Worm (Caenorhabditis elegans) whole organism, L1 larva: Measurements from ENCODE around the gene algn-12.

Source experiments
- C04F5.9 ChIP-seq: sonication (generic microtip); optimal IDR thresholded peaks from 2 replicates; lab custom pipeline; 2016; ENCODE audit warnings: missing genetic modification characterization, missing compliant biosample characterization
- Y116A8C.19 ChIP-seq: sonication (generic microtip); optimal IDR thresholded peaks from 2 replicates; lab custom pipeline; 2016; ENCODE audit warnings: missing compliant biosample characterization, missing genetic modification characterization, borderline replicate concordance
- aha-1 ChIP-seq: fragments of 150-350 bp; optimal IDR thresholded peaks from 2 replicates; lab custom pipeline; 2014; ENCODE audit warnings: missing biosample characterization, missing genetic modification characterization
- alr-1 ChIP-seq: fragments of 200-800 bp; sonication (Bioruptor generic); optimal IDR thresholded peaks from 2 replicates; lab custom pipeline; 2018; ENCODE audit warnings: borderline replicate concordance, mild to moderate bottlenecking, missing genetic modification characterization, missing compliant biosample characterization
- blmp-1 ChIP-seq: fragments of 150-350 bp; optimal IDR thresholded peaks from 2 replicates; lab custom pipeline; 2014; ENCODE audit warnings: missing biosample characterization, missing genetic modification characterization
- ceh-8 ChIP-seq: fragments of 200-800 bp; sonication (Bioruptor generic); optimal IDR thresholded peaks from 2 replicates; lab custom pipeline; 2018; ENCODE audit warnings: mild to moderate bottlenecking, missing genetic modification characterization, moderate library complexity, missing compliant biosample characterization
- efl-1 ChIP-seq, 4 experiments: fragments of 150-350 bp; optimal IDR thresholded peaks in 3 of 4; peaks in 1 of 4; 1 replicate in 1 of 4; 2 replicates in 3 of 4; lab custom pipeline; 2014; ENCODE audit warnings: missing biosample characterization in 2 of 4, missing genetic modification characterization in 2 of 4, missing genetic modification reagents in 2 of 4
- efl-3 ChIP-seq: fragments of 200-800 bp; sonication (Bioruptor generic); optimal IDR thresholded peaks from 2 replicates; lab custom pipeline; 2018; ENCODE audit warnings: mild to moderate bottlenecking, missing genetic modification characterization, missing compliant biosample characterization
- egl-13 ChIP-seq: sonication (generic microtip); optimal IDR thresholded peaks from 2 replicates; lab custom pipeline; 2016; ENCODE audit warnings: missing genotype, missing genetic modification reagents, missing genetic modification characterization, missing compliant biosample characterization
- elt-2 ChIP-seq: sonication (generic microtip); optimal IDR thresholded peaks from 2 replicates; lab custom pipeline; 2016; ENCODE audit warnings: missing genetic modification characterization, mild to moderate bottlenecking, inconsistent platforms, missing compliant biosample characterization, missing genetic modification reagents
- elt-3 ChIP-seq, 6 experiments: fragments of 150-350 bp in 1 of 6; sonication (generic microtip); optimal IDR thresholded peaks; 2 replicates each; lab custom pipeline; 2017 to 2018; ENCODE audit warnings: missing biosample characterization in 6 of 6, missing genetic modification characterization in 6 of 6, inconsistent platforms in 1 of 6
- ets-5 ChIP-seq: fragments of 200-800 bp; sonication (Bioruptor generic); IDR thresholded peaks from 2 replicates; pipeline ENCODE4 v1.3.6; 2022; ENCODE audit warnings: missing genetic modification characterization, missing compliant biosample characterization
- fkh-8 ChIP-seq: sonication (generic microtip); optimal IDR thresholded peaks from 2 replicates; lab custom pipeline; 2016; ENCODE audit warnings: mild to moderate bottlenecking, missing genetic modification characterization, missing compliant biosample characterization
- fos-1 ChIP-seq: fragments of 150-350 bp; optimal IDR thresholded peaks from 2 replicates; lab custom pipeline; 2014; ENCODE audit warnings: missing biosample characterization, missing genetic modification characterization
- grh-1 ChIP-seq: fragments of 200-800 bp; sonication (Bioruptor generic); IDR thresholded peaks from 2 replicates; pipeline ENCODE4 v1.3.6; 2022; ENCODE audit warnings: missing genetic modification reagents, missing genetic modification characterization, missing compliant biosample characterization
- hlh-4 ChIP-seq: sonication (generic microtip); optimal IDR thresholded peaks from 2 replicates; lab custom pipeline; 2016; ENCODE audit warnings: mild to moderate bottlenecking, missing genetic modification characterization, missing compliant biosample characterization
- hpl-2 ChIP-seq: fragments of 150-350 bp; optimal IDR thresholded peaks from 2 replicates; lab custom pipeline; 2014; ENCODE audit warnings: missing biosample characterization, missing genetic modification reagents, missing genetic modification characterization
- lin-13 ChIP-seq: fragments of 150-350 bp; optimal IDR thresholded peaks from 2 replicates; lab custom pipeline; 2014; ENCODE audit warnings: missing biosample characterization, missing genetic modification reagents, missing genetic modification characterization
- lin-14 ChIP-seq: fragments of 200-800 bp; sonication (Bioruptor generic); optimal IDR thresholded peaks from 2 replicates; lab custom pipeline; 2018; ENCODE audit warnings: mild to moderate bottlenecking, missing genetic modification characterization, moderate library complexity, missing compliant biosample characterization
- lin-15B ChIP-seq: fragments of 150-350 bp; sonication (generic microtip); optimal IDR thresholded peaks from 3 replicates; lab custom pipeline; 2014; ENCODE audit warnings: missing biosample characterization, missing genetic modification characterization
- lir-3 ChIP-seq: sonication (generic microtip); optimal IDR thresholded peaks from 2 replicates; lab custom pipeline; 2016; ENCODE audit warnings: mild to moderate bottlenecking, missing genetic modification characterization, moderate library complexity, missing compliant biosample characterization; ENCODE audit not compliant: poor library complexity
- lsy-2 ChIP-seq, 2 experiments: fragments of 150-350 bp; optimal IDR thresholded peaks; 2 replicates each; lab custom pipeline; 2014; ENCODE audit warnings: missing biosample characterization in 2 of 2, missing genetic modification characterization in 2 of 2
- mab-9 ChIP-seq: fragments of 200-800 bp; sonication (Bioruptor generic); IDR thresholded peaks from 2 replicates; pipeline ENCODE4 v1.3.6; 2022; ENCODE audit warnings: missing genetic modification reagents, missing genetic modification characterization, missing compliant biosample characterization
- mdl-1 ChIP-seq, 2 experiments: fragments of 150-350 bp; optimal IDR thresholded peaks; 2 replicates each; lab custom pipeline; 2014 to 2017; ENCODE audit warnings: missing biosample characterization in 2 of 2, missing genetic modification characterization in 2 of 2, inconsistent platforms in 1 of 2
- nhr-20 ChIP-seq: sonication (generic microtip); optimal IDR thresholded peaks from 2 replicates; lab custom pipeline; 2016; ENCODE audit warnings: mild to moderate bottlenecking, missing genetic modification characterization, missing compliant biosample characterization
- nhr-71 ChIP-seq: sonication (generic microtip); optimal IDR thresholded peaks from 2 replicates; lab custom pipeline; 2016; ENCODE audit warnings: mild to moderate bottlenecking, missing genetic modification characterization, moderate library complexity, missing compliant biosample characterization
- nhr-76 ChIP-seq: sonication (generic microtip); optimal IDR thresholded peaks from 2 replicates; lab custom pipeline; 2017; ENCODE audit warnings: missing biosample characterization, missing genetic modification characterization
- nhr-84 ChIP-seq: sonication (generic microtip); optimal IDR thresholded peaks from 2 replicates; lab custom pipeline; 2017; ENCODE audit warnings: missing biosample characterization, missing genetic modification characterization
- nhr-85 ChIP-seq: sonication (generic microtip); peaks from one replicate; lab custom pipeline; 2016; ENCODE audit warnings: missing genetic modification characterization, inconsistent platforms, missing compliant biosample characterization
- pag-3 ChIP-seq: sonication (generic microtip); optimal IDR thresholded peaks from 2 replicates; lab custom pipeline; 2017; ENCODE audit warnings: missing genetic modification characterization, mild to moderate bottlenecking, missing compliant biosample characterization, antibody characterized with exemption, borderline replicate concordance; ENCODE audit not compliant: insufficient read depth
- pqm-1 ChIP-seq: sonication (generic microtip); optimal IDR thresholded peaks from 3 replicates; lab custom pipeline; 2017; ENCODE audit warnings: missing biosample characterization, missing genetic modification characterization
- rnt-1 ChIP-seq: sonication (generic microtip); optimal IDR thresholded peaks from 2 replicates; lab custom pipeline; 2016; ENCODE audit warnings: mild to moderate bottlenecking, missing genetic modification characterization, moderate library complexity, missing compliant biosample characterization
- skn-1 ChIP-seq: fragments of 150-350 bp; optimal IDR thresholded peaks from 2 replicates; lab custom pipeline; 2014; ENCODE audit warnings: missing biosample characterization, missing genetic modification characterization
- snpc-4 ChIP-seq: fragments of 150-350 bp; optimal IDR thresholded peaks from 2 replicates; lab custom pipeline; 2014; ENCODE audit warnings: missing biosample characterization, missing genetic modification characterization
- snu-23 ChIP-seq: sonication (generic microtip); optimal IDR thresholded peaks from 2 replicates; lab custom pipeline; 2016; ENCODE audit warnings: missing genetic modification characterization, missing compliant biosample characterization
- sox-4 ChIP-seq: sonication (generic microtip); optimal IDR thresholded peaks from 2 replicates; lab custom pipeline; 2016; ENCODE audit warnings: missing genetic modification characterization, missing compliant biosample characterization
- sptf-1 ChIP-seq: fragments of 150-350 bp; optimal IDR thresholded peaks from 2 replicates; lab custom pipeline; 2014; ENCODE audit warnings: missing biosample characterization, missing genetic modification characterization
- sup-37 ChIP-seq: fragments of 200-800 bp; sonication (Bioruptor generic); optimal IDR thresholded peaks from 2 replicates; lab custom pipeline; 2018; ENCODE audit warnings: mild to moderate bottlenecking, missing genetic modification characterization, missing compliant biosample characterization
- swsn-7 ChIP-seq: sonication (generic microtip); optimal IDR thresholded peaks from 2 replicates; lab custom pipeline; 2016; ENCODE audit warnings: missing genetic modification characterization, missing compliant biosample characterization
- tbx-2 ChIP-seq: sonication (generic microtip); optimal IDR thresholded peaks from 2 replicates; lab custom pipeline; 2016; ENCODE audit warnings: missing genetic modification characterization, missing compliant biosample characterization
- tlp-1 ChIP-seq: fragments of 150-350 bp; optimal IDR thresholded peaks from 2 replicates; lab custom pipeline; 2014; ENCODE audit warnings: missing biosample characterization, missing genetic modification characterization
- unc-130 ChIP-seq: fragments of 150-350 bp; optimal IDR thresholded peaks from 2 replicates; lab custom pipeline; 2017; ENCODE audit warnings: missing biosample characterization, missing genetic modification characterization, inconsistent platforms
- unc-30 ChIP-seq: sonication (generic microtip); optimal IDR thresholded peaks from 2 replicates; lab custom pipeline; 2017; ENCODE audit warnings: missing biosample characterization, missing genetic modification characterization
- unc-86 ChIP-seq: sonication (generic microtip); optimal IDR thresholded peaks from 2 replicates; lab custom pipeline; 2016; ENCODE audit warnings: missing genetic modification characterization, missing compliant biosample characterization
- xbp-1 ChIP-seq: sonication (generic microtip); optimal IDR thresholded peaks from 2 replicates; lab custom pipeline; 2016; ENCODE audit warnings: missing genetic modification characterization, missing compliant biosample characterization
- zag-1 ChIP-seq: fragments of 150-350 bp; optimal IDR thresholded peaks from 2 replicates; lab custom pipeline; 2014; ENCODE audit warnings: missing biosample characterization, missing genetic modification characterization
- zip-4 ChIP-seq: fragments of 200-800 bp; sonication (Bioruptor generic); optimal IDR thresholded peaks from 2 replicates; lab custom pipeline; 2018; ENCODE audit warnings: mild to moderate bottlenecking, missing genetic modification characterization, moderate library complexity, missing compliant biosample characterization
- ztf-11 ChIP-seq, 2 experiments: sonication (generic microtip); optimal IDR thresholded peaks; 2 replicates each; lab custom pipeline; 2016 to 2017; ENCODE audit warnings: missing genetic modification characterization in 2 of 2, missing biosample characterization in 1 of 2, missing compliant biosample characterization in 1 of 2
- ztf-4 ChIP-seq: fragments of 150-350 bp; optimal IDR thresholded peaks from 2 replicates; lab custom pipeline; 2014; ENCODE audit warnings: missing biosample characterization, missing genetic modification characterization

algn-12 gene

DNA sequence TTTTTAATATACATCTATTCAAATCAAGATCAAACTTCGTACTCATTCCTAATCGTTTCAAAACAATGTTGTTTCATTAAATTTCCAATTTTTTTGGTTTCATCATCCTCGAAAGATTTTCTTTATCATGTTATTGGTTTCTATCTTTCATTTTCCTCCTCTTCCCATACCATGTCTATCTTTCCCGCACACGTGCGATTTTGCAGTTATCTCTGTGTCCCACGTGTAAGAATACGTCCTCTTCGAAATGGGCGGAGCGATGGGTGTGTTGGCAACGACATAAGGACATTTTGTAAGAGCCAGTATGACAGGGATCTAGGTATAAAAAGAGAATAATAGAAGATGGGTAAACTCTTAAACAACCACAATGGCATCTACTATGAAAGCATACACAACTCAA, 8.6 kb upstream of the algn-12 start, which contains the start of gene F43H9.4 (continued):
- TF ChIP-seq xbp-1 (tag; lab: Kevin White, UChicago) = peak; percentile 87
- no peak for TF ChIP-seq unc-30
- TF ChIP-seq blmp-1 = peak; percentile 62
- peak; percentile 20 for TF ChIP-seq tbx-2 (tag; lab: Kevin White, UChicago)
- no peak for TF ChIP-seq pqm-1 (tag; lab: Kevin White, UChicago)
- no peak for TF ChIP-seq sptf-1 (tag; lab: Kevin White, UChicago)
- TF ChIP-seq unc-130 (tag; lab: Kevin White, UChicago) = peak; percentile 18
- no peak for TF ChIP-seq ztf-11 (tag; optimal IDR thresholded peaks at IDR 0.05; lab: Kevin White, UChicago)
- no peak for TF ChIP-seq lin-15B (tag; lab: Kevin White, UChicago)
- TF ChIP-seq nhr-76 (tag; lab: Kevin White, UChicago) = no peak
- TF ChIP-seq alr-1 (tag; lab: Kevin White, UChicago) = no peak
- peak; percentile 74 for TF ChIP-seq lin-14 (GFP tag; lab: Kevin White, UChicago)
- peak; percentile 64 for TF ChIP-seq snu-23 (GFP tag; lab: Kevin White, UChicago)
- TF ChIP-seq fos-1 (tag; lab: Kevin White, UChicago) = no peak
- TF ChIP-seq swsn-7 (tag; lab: Kevin White, UChicago) = no peak
- TF ChIP-seq ceh-8 (GFP tag; lab: Kevin White, UChicago) = no peak
- TF ChIP-seq tlp-1 (tag; lab: Kevin White, UChicago) = no peak
- TF ChIP-seq fkh-8 = no peak
- no peak for TF ChIP-seq mab-9 (GFP tag; lab: Robert Waterston, UW)
- no peak for TF ChIP-seq hpl-2 (GFP tag; lab: Kevin White, UChicago)
- no peak for TF ChIP-seq egl-13 (tag; lab: Kevin White, UChicago)
- no peak for TF ChIP-seq aha-1 (tag; lab: Kevin White, UChicago)
- TF ChIP-seq ets-5 (GFP tag; lab: Robert Waterston, UW) = no peak
- TF ChIP-seq C04F5.9 (tag; lab: Kevin White, UChicago) = no peak
- TF ChIP-seq hlh-4 = no peak
- TF ChIP-seq zag-1 (tag; lab: Kevin White, UChicago) = no peak
- no peak for TF ChIP-seq sup-37
- TF ChIP-seq zip-4 (GFP tag; lab: Kevin White, UChicago) = no peak
- TF ChIP-seq lsy-2 (tag; optimal IDR thresholded peaks at IDR 0.05; lab: Kevin White, UChicago) = peak in 1 of 2 experiments; percentile 3
- TF ChIP-seq efl-3 (GFP tag; lab: Kevin White, UChicago) = no peak
- TF ChIP-seq mdl-1 (tag; optimal IDR thresholded peaks at IDR 0.05; lab: Kevin White, UChicago) = peak in 1 of 2 experiments; percentile 77
- no peak for TF ChIP-seq nhr-84 (tag; lab: Kevin White, UChicago)
- peak; percentile 26 for TF ChIP-seq pag-3
- TF ChIP-seq elt-2 (tag; lab: Kevin White, UChicago) = no peak

DNA sequence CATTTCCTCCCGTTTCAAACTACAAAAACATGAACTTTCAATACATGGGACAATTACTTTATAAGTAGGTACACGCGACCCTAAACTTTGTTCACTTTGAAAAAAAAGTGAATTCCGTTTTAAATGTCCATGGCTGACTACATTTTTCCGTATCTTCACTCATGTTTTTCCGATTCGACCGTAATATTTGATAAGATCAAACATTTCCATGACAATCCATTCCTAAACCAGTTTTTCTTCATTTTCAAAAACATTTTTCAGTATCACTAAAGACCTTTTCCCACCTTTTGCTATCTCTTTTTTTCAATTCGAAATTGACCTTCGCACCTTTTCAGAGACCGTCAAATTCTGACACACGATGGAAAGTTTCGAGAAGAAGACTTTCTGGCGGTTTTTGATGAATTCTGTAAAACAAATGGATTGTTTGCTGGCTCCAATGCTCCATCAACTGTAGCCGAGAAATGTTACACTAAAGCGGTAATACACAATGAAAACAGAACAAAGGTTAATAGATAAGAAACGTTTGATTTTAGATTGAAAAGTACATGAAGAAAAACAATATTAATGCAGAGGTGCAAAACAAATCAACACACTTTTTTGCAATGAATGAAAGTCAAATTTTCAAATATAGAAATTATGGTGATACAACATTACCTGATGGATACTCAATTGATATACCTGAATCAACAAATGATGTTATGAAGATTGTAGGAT, 7.3 kb upstream of the algn-12 start:
- peak; percentile 56 for TF ChIP-seq nhr-20 (tag; lab: Kevin White, UChicago)
- no peak for TF ChIP-seq skn-1 (tag; lab: Kevin White, UChicago)
- TF ChIP-seq lin-14 (GFP tag; lab: Kevin White, UChicago) = peak; percentile 62
- peak; percentile 90 for TF ChIP-seq nhr-85 (tag; lab: Kevin White, UChicago)
- no peak for TF ChIP-seq lin-13 (GFP tag; lab: Kevin White, UChicago)
- TF ChIP-seq hpl-2 (GFP tag; lab: Kevin White, UChicago) = no peak
- no peak for TF ChIP-seq ztf-4 (tag; lab: Kevin White, UChicago)
- TF ChIP-seq efl-3 (GFP tag; lab: Kevin White, UChicago) = no peak
- TF ChIP-seq efl-1 (optimal IDR thresholded peaks at IDR 0.05; lab: Kevin White, UChicago) = no peak
- peak in 1 of 2 experiments; percentile 54 for TF ChIP-seq efl-1 (GFP tag; optimal IDR thresholded peaks at IDR 0.05 in 1 of 2; lab: Kevin White, UChicago)
- peak in 5 of 6 experiments; percentile 9 to 82 (median 30) for TF ChIP-seq elt-3 (tag; optimal IDR thresholded peaks at IDR 0.05; lab: Kevin White, UChicago)
- TF ChIP-seq nhr-71 (tag; lab: Kevin White, UChicago) = peak; percentile 21
- peak in 1 of 2 experiments; percentile 53 for TF ChIP-seq lsy-2 (tag; optimal IDR thresholded peaks at IDR 0.05; lab: Kevin White, UChicago)
- TF ChIP-seq sox-4 = no peak
- peak; percentile 43 for TF ChIP-seq snu-23 (GFP tag; lab: Kevin White, UChicago)
- TF ChIP-seq mdl-1 (tag; optimal IDR thresholded peaks at IDR 0.05; lab: Kevin White, UChicago) = no peak
- no peak for TF ChIP-seq unc-86 (tag; lab: Kevin White, UChicago)
- no peak for TF ChIP-seq C04F5.9 (tag; lab: Kevin White, UChicago)
- TF ChIP-seq snpc-4 = no peak
- TF ChIP-seq aha-1 (tag; lab: Kevin White, UChicago) = no peak
- TF ChIP-seq rnt-1 (tag; lab: Kevin White, UChicago) = no peak
- peak; percentile 74 for TF ChIP-seq grh-1 (GFP tag; lab: Robert Waterston, UW)
- no peak for TF ChIP-seq lir-3 (tag; lab: Kevin White, UChicago)
- TF ChIP-seq blmp-1 = peak; percentile 82
- TF ChIP-seq sptf-1 (tag; lab: Kevin White, UChicago) = no peak
- TF ChIP-seq ceh-8 (GFP tag; lab: Kevin White, UChicago) = no peak
- TF ChIP-seq Y116A8C.19 (tag; lab: Kevin White, UChicago) = no peak
